Worm (Caenorhabditis elegans) whole organism, young adult: ENCODE data around the gene znf-598.

ENCODE experiments used
- B0035.1 ChIP-seq: sonication (generic microtip); optimal IDR thresholded peaks from 2 replicates; lab custom pipeline; 2016; ENCODE audit warnings: missing genetic modification characterization, mild to moderate bottlenecking, missing compliant biosample characterization, missing genotype, missing genetic modification reagents
- C06A6.2 ChIP-seq: fragments of 200-800 bp; sonication (Bioruptor generic); conservative IDR thresholded peaks from 2 replicates; pipeline ENCODE4 v1.3.6; 2022; ENCODE audit warnings: missing genetic modification characterization, missing compliant biosample characterization
- D2030.7 ChIP-seq: fragments of 200-800 bp; sonication (Bioruptor generic); IDR thresholded peaks from 2 replicates; pipeline ENCODE4 v1.3.6; 2022; ENCODE audit warnings: missing genetic modification reagents, missing genetic modification characterization, missing compliant biosample characterization
- F22D6.2 ChIP-seq: sonication (generic microtip); optimal IDR thresholded peaks from 2 replicates; lab custom pipeline; 2016; ENCODE audit warnings: mild to moderate bottlenecking, missing genetic modification characterization, missing compliant biosample characterization
- F33H1.4 ChIP-seq: fragments of 200-800 bp; sonication (Bioruptor generic); IDR thresholded peaks from 2 replicates; pipeline ENCODE4 v1.3.6; 2022; ENCODE audit warnings: missing genetic modification reagents, missing genetic modification characterization, missing compliant biosample characterization
- F55B11.4 ChIP-seq: sonication (generic microtip); optimal IDR thresholded peaks from 2 replicates; lab custom pipeline; 2016; ENCODE audit warnings: missing compliant biosample characterization, missing genetic modification characterization, borderline replicate concordance; ENCODE audit not compliant: insufficient read depth
- Y79H2A.3 ChIP-seq: fragments of 200-800 bp; sonication (Bioruptor generic); conservative IDR thresholded peaks from 2 replicates; pipeline ENCODE4 v1.3.6; 2022; ENCODE audit warnings: missing genetic modification reagents, missing genetic modification characterization, missing compliant biosample characterization
- Y95B8A.8 ChIP-seq: fragments of 200-800 bp; sonication (Bioruptor generic); IDR thresholded peaks from 2 replicates; pipeline ENCODE4 v1.3.6; 2022; ENCODE audit warnings: missing genetic modification reagents, missing genetic modification characterization, missing compliant biosample characterization
- ZK185.1 ChIP-seq: sonication (generic microtip); optimal IDR thresholded peaks from 2 replicates; lab custom pipeline; 2016; ENCODE audit warnings: mild to moderate bottlenecking, missing genetic modification characterization, missing compliant biosample characterization; ENCODE audit not compliant: poor library complexity, severe bottlenecking
- akir-1 ChIP-seq: fragments of 200-800 bp; sonication (Bioruptor generic); optimal IDR thresholded peaks from 2 replicates; lab custom pipeline; 2018; ENCODE audit warnings: mild to moderate bottlenecking, missing genetic modification characterization, moderate library complexity, missing compliant biosample characterization
- aptf-3 ChIP-seq: fragments of 200-800 bp; sonication (Bioruptor generic); IDR thresholded peaks from 2 replicates; pipeline ENCODE4 v1.3.6; 2022; ENCODE audit warnings: missing genetic modification characterization, missing compliant biosample characterization
- attf-6 ChIP-seq: fragments of 200-800 bp; sonication (Bioruptor generic); IDR thresholded peaks from 2 replicates; pipeline ENCODE4 v1.3.6; 2022; ENCODE audit warnings: missing genetic modification reagents, missing genetic modification characterization, missing compliant biosample characterization
- ceh-100 ChIP-seq: fragments of 200-800 bp; sonication (Bioruptor generic); IDR thresholded peaks from 2 replicates; pipeline ENCODE4 v1.3.6; 2022; ENCODE audit warnings: missing genetic modification reagents, missing genetic modification characterization, missing compliant biosample characterization
- ceh-58 ChIP-seq: fragments of 200-800 bp; sonication (Bioruptor generic); IDR thresholded peaks from 2 replicates; pipeline ENCODE4 v1.3.6; 2022; ENCODE audit warnings: missing genetic modification characterization, missing compliant biosample characterization
- ceh-91 ChIP-seq: fragments of 200-800 bp; sonication (Bioruptor generic); IDR thresholded peaks from 2 replicates; pipeline ENCODE4 v1.3.6; 2022; ENCODE audit warnings: missing genetic modification reagents, missing genetic modification characterization, missing compliant biosample characterization
- dpff-1 ChIP-seq: sonication (generic microtip); optimal IDR thresholded peaks from 2 replicates; lab custom pipeline; 2017; ENCODE audit warnings: mild to moderate bottlenecking, missing genetic modification characterization, missing compliant biosample characterization
- dpl-1 ChIP-seq: fragments of 150-350 bp; optimal IDR thresholded peaks from 2 replicates; lab custom pipeline; 2014; ENCODE audit warnings: missing biosample characterization, missing genetic modification reagents, missing genetic modification characterization
- efl-1 ChIP-seq: fragments of 150-350 bp; optimal IDR thresholded peaks from 2 replicates; lab custom pipeline; 2014; ENCODE audit warnings: missing biosample characterization, missing genetic modification reagents, missing genetic modification characterization
- ekl-4 ChIP-seq: fragments of 200-800 bp; sonication (Bioruptor generic); IDR thresholded peaks from 2 replicates; pipeline ENCODE4 v1.3.6; 2022; ENCODE audit warnings: missing genetic modification reagents, missing genetic modification characterization, missing compliant biosample characterization
- fkh-3 ChIP-seq: sonication (generic microtip); optimal IDR thresholded peaks from 2 replicates; lab custom pipeline; 2016; ENCODE audit warnings: mild to moderate bottlenecking, missing genetic modification characterization, missing compliant biosample characterization
- gei-17 ChIP-seq: fragments of 200-800 bp; sonication (Bioruptor generic); optimal IDR thresholded peaks from 2 replicates; lab custom pipeline; 2018; ENCODE audit warnings: mild to moderate bottlenecking, missing genetic modification characterization, missing compliant biosample characterization
- him-1 ChIP-seq: sonication (generic microtip); optimal IDR thresholded peaks from 2 replicates; lab custom pipeline; 2016; ENCODE audit warnings: missing genotype, missing genetic modification reagents, missing genetic modification characterization, missing compliant biosample characterization
- lag-1 ChIP-seq: fragments of 200-800 bp; sonication (Bioruptor generic); IDR thresholded peaks from 2 replicates; pipeline ENCODE4 v1.3.6; 2022; ENCODE audit warnings: missing genetic modification reagents, missing genetic modification characterization, missing compliant biosample characterization
- lsl-1 ChIP-seq: fragments of 200-800 bp; sonication (Bioruptor generic); optimal IDR thresholded peaks from 2 replicates; lab custom pipeline; 2018; ENCODE audit warnings: mild to moderate bottlenecking, missing genetic modification characterization, moderate library complexity, missing compliant biosample characterization
- lsy-27 ChIP-seq: sonication (generic microtip); optimal IDR thresholded peaks from 2 replicates; lab custom pipeline; 2017; ENCODE audit warnings: missing genetic modification characterization, mild to moderate bottlenecking, missing compliant biosample characterization, antibody characterized with exemption, missing genotype, borderline replicate concordance; ENCODE audit not compliant: insufficient read depth
- madf-6 ChIP-seq: fragments of 200-800 bp; sonication (Bioruptor generic); IDR thresholded peaks from 2 replicates; pipeline ENCODE4 v1.3.6; 2022; ENCODE audit warnings: missing genetic modification reagents, missing genetic modification characterization, missing compliant biosample characterization
- madf-8 ChIP-seq: fragments of 200-800 bp; sonication (Bioruptor generic); conservative IDR thresholded peaks from 2 replicates; pipeline ENCODE4 v1.3.6; 2022; ENCODE audit warnings: missing genetic modification reagents, missing genetic modification characterization, missing compliant biosample characterization
- mcd-1 ChIP-seq: fragments of 200-800 bp; sonication (Bioruptor generic); IDR thresholded peaks from 2 replicates; pipeline ENCODE4 v1.3.6; 2022; ENCODE audit warnings: missing genetic modification reagents, missing genetic modification characterization, missing compliant biosample characterization
- mes-4 ChIP-seq: sonication (generic microtip); optimal IDR thresholded peaks from 2 replicates; lab custom pipeline; 2016; ENCODE audit warnings: missing genotype, missing genetic modification characterization, missing compliant biosample characterization
- nfya-1 ChIP-seq: sonication (generic microtip); optimal IDR thresholded peaks from 2 replicates; lab custom pipeline; 2017; ENCODE audit warnings: antibody characterized with exemption, missing compliant biosample characterization, missing genetic modification characterization, borderline replicate concordance; ENCODE audit not compliant: insufficient read depth
- nhr-120 ChIP-seq: fragments of 200-800 bp; sonication (Bioruptor generic); IDR thresholded peaks from 2 replicates; pipeline ENCODE4 v1.3.6; 2022; ENCODE audit warnings: missing genetic modification characterization, missing compliant biosample characterization
- nhr-179 ChIP-seq: sonication (generic microtip); optimal IDR thresholded peaks from 2 replicates; lab custom pipeline; 2016; ENCODE audit warnings: mild to moderate bottlenecking, missing genetic modification characterization, missing compliant biosample characterization
- nhr-27 ChIP-seq: fragments of 200-800 bp; sonication (Bioruptor generic); optimal IDR thresholded peaks from 2 replicates; lab custom pipeline; 2018; ENCODE audit warnings: mild to moderate bottlenecking, missing genetic modification characterization, moderate library complexity, missing compliant biosample characterization
- rpc-1 ChIP-seq, 2 experiments: fragments of 150-350 bp in 1 of 2; sonication (generic microtip) in 1 of 2; optimal IDR thresholded peaks; 2 replicates each; lab custom pipeline; 2014 to 2018; ENCODE audit warnings: missing biosample characterization in 1 of 2, missing genetic modification characterization in 1 of 2, missing genetic modification reagents in 1 of 2, missing genotype in 1 of 2
- snpc-1.1 ChIP-seq: sonication (generic microtip); optimal IDR thresholded peaks from 2 replicates; lab custom pipeline; 2017; ENCODE audit warnings: missing genetic modification characterization, mild to moderate bottlenecking, missing compliant biosample characterization, antibody characterized with exemption, moderate library complexity, missing genotype, missing genetic modification reagents; ENCODE audit not compliant: insufficient read depth
- snpc-1.3 ChIP-seq: sonication (generic microtip); optimal IDR thresholded peaks from 2 replicates; lab custom pipeline; 2017; ENCODE audit warnings: missing genetic modification characterization, mild to moderate bottlenecking, missing compliant biosample characterization, antibody characterized with exemption, moderate library complexity, missing genotype, missing genetic modification reagents; ENCODE audit not compliant: insufficient read depth
- snpc-4 ChIP-seq, 5 experiments: fragments of 150-350 bp in 1 of 5; sonication (generic microtip) in 4 of 5; optimal IDR thresholded peaks; 2 replicates each; lab custom pipeline; 2014 to 2018; ENCODE audit warnings: missing genetic modification characterization in 5 of 5, missing biosample characterization in 3 of 5, antibody characterized with exemption in 2 of 5, mild to moderate bottlenecking in 2 of 5, missing compliant biosample characterization in 2 of 5, missing genotype in 2 of 5, moderate library complexity in 2 of 5, missing genetic modification reagents in 1 of 5
- somi-1 ChIP-seq: fragments of 200-800 bp; sonication (Bioruptor generic); optimal IDR thresholded peaks from 2 replicates; lab custom pipeline; 2018; ENCODE audit warnings: mild to moderate bottlenecking, missing genetic modification characterization, missing compliant biosample characterization
- tlf-1 ChIP-seq: fragments of 200-800 bp; sonication (Bioruptor generic); optimal IDR thresholded peaks from 2 replicates; lab custom pipeline; 2018; ENCODE audit warnings: mild to moderate bottlenecking, missing genetic modification characterization, missing compliant biosample characterization
- unc-130 ChIP-seq: sonication (generic microtip); optimal IDR thresholded peaks from 2 replicates; lab custom pipeline; 2016; ENCODE audit warnings: missing genetic modification reagents, missing genetic modification characterization, missing compliant biosample characterization
- xnd-1 ChIP-seq: sonication (generic microtip); optimal IDR thresholded peaks from 2 replicates; lab custom pipeline; 2016; ENCODE audit warnings: missing genotype, missing genetic modification reagents, missing genetic modification characterization, missing compliant biosample characterization
- zfh-2 ChIP-seq: fragments of 200-800 bp; sonication (Bioruptor generic); conservative IDR thresholded peaks from 2 replicates; pipeline ENCODE4 v1.3.6; 2022; ENCODE audit warnings: missing genetic modification reagents, missing genetic modification characterization, missing compliant biosample characterization
- ztf-18 ChIP-seq: sonication (generic microtip); optimal IDR thresholded peaks from 2 replicates; lab custom pipeline; 2016; ENCODE audit warnings: missing genotype, mild to moderate bottlenecking, missing genetic modification characterization, missing compliant biosample characterization
- ztf-25 ChIP-seq: fragments of 200-800 bp; sonication (Bioruptor generic); IDR thresholded peaks from 2 replicates; pipeline ENCODE4 v1.3.6; 2022; ENCODE audit warnings: missing genetic modification reagents, missing genetic modification characterization, missing compliant biosample characterization

Gene znf-598

DNA sequence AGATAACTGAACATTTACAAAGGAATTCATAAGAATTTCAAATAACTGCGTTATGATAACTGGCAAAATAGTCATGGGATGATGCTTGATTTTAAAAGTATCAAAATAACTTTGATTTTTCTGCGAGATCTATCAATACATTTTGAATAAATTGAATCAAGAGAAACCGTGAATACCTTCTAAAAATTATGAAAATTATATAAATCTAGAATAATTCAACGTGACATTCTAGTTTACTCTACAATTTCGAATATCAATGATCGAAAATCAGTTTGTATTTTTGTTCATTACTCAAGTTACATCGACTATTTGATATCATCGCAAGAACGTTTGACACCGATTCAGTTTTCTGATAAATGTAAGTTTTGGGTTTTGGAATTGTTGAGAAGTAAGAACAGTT, 36.1 kb downstream of the znf-598 start, which contains the start of gene acs-6:
TSS of gene acs-6 (plus strand) at position 301 of the 400 bp plus-strand sequence.
- TF ChIP-seq gei-17 (GFP tag; lab: Kevin White, UChicago): no peak

DNA sequence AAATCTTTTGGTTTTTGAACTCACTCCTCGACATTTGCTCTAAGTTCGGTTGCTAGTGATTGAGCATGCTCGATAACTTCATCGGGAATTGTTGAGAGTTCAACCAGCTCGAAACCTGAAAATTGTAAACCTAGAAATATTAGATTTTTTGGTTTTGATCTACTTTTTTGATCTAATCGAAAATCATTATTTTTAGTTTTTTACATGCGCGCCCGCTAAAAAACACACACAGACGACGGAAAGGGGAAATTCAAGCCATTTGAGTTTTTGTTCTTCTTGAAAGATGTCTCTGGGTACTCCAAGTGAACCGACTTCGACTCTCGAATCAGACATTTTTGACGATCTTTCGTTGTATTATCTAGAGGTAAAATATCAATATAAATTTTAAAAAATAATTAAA, 39.8 kb downstream of the znf-598 start, which contains the start of gene nos-2:
TSS of gene nos-2 (plus strand) at position 228 of the 400 bp plus-strand sequence.
- TF ChIP-seq nfya-1 (tag; lab: Kevin White, UChicago) (no peak), ceh-100 (GFP tag; lab: Robert Waterston, UW) (no peak), ceh-91 (GFP tag; lab: Robert Waterston, UW) (0 out of 2 replicates have a peak, but pooled peaks have one; percentile 9), rpc-1 (optimal IDR thresholded peaks at IDR 0.05; lab: Kevin White, UChicago) (no peak), rpc-1 (tag; optimal IDR thresholded peaks at IDR 0.05; lab: Kevin White, UChicago) (no peak), somi-1 (GFP tag; lab: Kevin White, UChicago) (no peak), him-1 (no peak), fkh-3 (no peak), F33H1.4 (GFP tag; lab: Robert Waterston, UW) (peak; percentile 16; the same call in 1 of the 2 replicates), zfh-2 (GFP tag; lab: Robert Waterston, UW) (no peak), madf-8 (GFP tag; lab: Robert Waterston, UW) (peak; percentile 65), Y95B8A.8 (no peak), Y79H2A.3 (GFP tag; lab: Robert Waterston, UW) (no peak), ztf-18 (tag; lab: Kevin White, UChicago) (no peak), aptf-3 (no peak), lsl-1 (peak; percentile 30), F22D6.2 (tag; lab: Kevin White, UChicago) (no peak), efl-1 (peak; percentile 79), snpc-4 (GFP tag; optimal IDR thresholded peaks at IDR 0.05; lab: Kevin White, UChicago) (no peak), snpc-4 (tag; optimal IDR thresholded peaks at IDR 0.05; lab: Kevin White, UChicago) (no peak), tlf-1 (no peak), mcd-1 (GFP tag; lab: Robert Waterston, UW) (no peak), xnd-1 (tag; lab: Kevin White, UChicago) (peak; percentile 60), ZK185.1 (tag; lab: Kevin White, UChicago) (no peak), snpc-1.1 (tag; lab: Kevin White, UChicago) (no peak), madf-6 (GFP tag; lab: Robert Waterston, UW) (peak; percentile 85), gei-17 (GFP tag; lab: Kevin White, UChicago) (no peak), nhr-179 (no peak), lsy-27 (no peak), snpc-1.3 (tag; lab: Kevin White, UChicago) (no peak), unc-130 (no peak), lag-1 (GFP tag; lab: Robert Waterston, UW) (no peak), mes-4 (tag; lab: Kevin White, UChicago) (no peak), nhr-120 (GFP tag; lab: Robert Waterston, UW) (no peak), dpl-1 (GFP tag; lab: Kevin White, UChicago) (peak; percentile 32), ceh-58 (GFP tag; lab: Robert Waterston, UW) (no peak), nhr-27 (tag; lab: Kevin White, UChicago) (no peak), ekl-4 (GFP tag; lab: Robert Waterston, UW) (no peak), dpff-1 (tag; lab: Kevin White, UChicago) (no peak), akir-1 (GFP tag; lab: Kevin White, UChicago) (no peak), B0035.1 (tag; lab: Kevin White, UChicago) (no peak), ztf-25 (GFP tag; lab: Robert Waterston, UW) (no peak), F55B11.4 (tag; lab: Kevin White, UChicago) (no peak), attf-6 (GFP tag; lab: Robert Waterston, UW) (no peak), D2030.7 (GFP tag; lab: Robert Waterston, UW) (no peak), C06A6.2 (GFP tag; lab: Robert Waterston, UW) (no peak)
